Fruit fly (Drosophila melanogaster) whole organism, larva: ENCODE measurements around the gene Eip74EF.

Experiments
- noc ChIP-seq: fragments of 200-800 bp; sonication (Bioruptor generic); optimal IDR thresholded peaks from 3 replicates; lab custom pipeline; 2019; ENCODE audit warnings: missing biosample characterization, mild to moderate bottlenecking, missing genetic modification characterization, moderate library complexity

Eip74EF gene

dm6 chr3L:17619209-17619705, at the start of gene Eip74EF:
Gene Eip74EF, minus strand, starts transcription at chr3L:17619325.
- TF ChIP-seq noc (tag; lab: Kevin White, UChicago): no peak

dm6 chr3L:17668386-17668944, 49.3 kb upstream of the Eip74EF start:
- no peak for TF ChIP-seq noc (tag; lab: Kevin White, UChicago)

dm6 chr3L:17667642-17668362, 48.7 kb upstream of the Eip74EF start:
- TF ChIP-seq noc (tag; lab: Kevin White, UChicago): no peak

- peak; percentile 80 for TF ChIP-seq noc (tag; lab: Kevin White, UChicago)
These were observed 46.0 kb upstream of the Eip74EF start for dm6 chr3L:17665084-17665576.

- no peak for TF ChIP-seq noc (tag; lab: Kevin White, UChicago)
These were observed 44.5 kb upstream of the Eip74EF start for dm6 chr3L:17663647-17664046.

dm6 chr3L:17659268-17659589, 40.1 kb upstream of the Eip74EF start:
- peak; percentile 34 for TF ChIP-seq noc (tag; lab: Kevin White, UChicago)

dm6 chr3L:17658423-17659267, 39.5 kb upstream of the Eip74EF start:
- peak; percentile 95 for TF ChIP-seq noc (tag; lab: Kevin White, UChicago)

- peak; percentile 26 for TF ChIP-seq noc (tag; lab: Kevin White, UChicago)
These were observed 38.7 kb upstream of the Eip74EF start for dm6 chr3L:17657728-17658379.

- no peak for TF ChIP-seq noc (tag; lab: Kevin White, UChicago)
These were observed 37.7 kb upstream of the Eip74EF start for dm6 chr3L:17656716-17657395.

dm6 chr3L:17655837-17656308, 36.7 kb upstream of the Eip74EF start:
- TF ChIP-seq noc (tag; lab: Kevin White, UChicago): peak; percentile 67

- no peak for TF ChIP-seq noc (tag; lab: Kevin White, UChicago)
These were observed 35.5 kb upstream of the Eip74EF start for dm6 chr3L:17654668-17655050.

dm6 chr3L:17653701-17654667, 34.9 kb upstream of the Eip74EF start, which contains the start of the genes Krn, Ndfip and CG7484:
Gene Krn, minus strand, starts transcription at chr3L:17654280.
Gene Ndfip, minus strand, starts transcription at chr3L:17654280.
Gene CG7484, plus strand, starts transcription at chr3L:17654617.
- peak; percentile 92 for TF ChIP-seq noc (tag; lab: Kevin White, UChicago)

- TF ChIP-seq noc (tag; lab: Kevin White, UChicago): peak; percentile 23
These were observed 34.0 kb upstream of the Eip74EF start for dm6 chr3L:17652878-17653700.
